Fruit fly (Drosophila melanogaster): ENCODE measurements around the gene ssp.

- TF ChIP-seq CG34406 (GFP tag; optimal IDR thresholded peaks at IDR 0.05) (no peak), Eip93F (GFP tag; optimal IDR thresholded peaks at IDR 0.05) (no peak), Eip75B (GFP tag; optimal IDR thresholded peaks at IDR 0.05) (no peak)
These were observed 4.5 kb upstream of the ssp start for dm6 chr3L:12113589-12113988.
